Fruit fly (Drosophila melanogaster) whole organism, embryonic: ENCODE data around the gene CG9150.

Experiments used
- Bteb2 ChIP-seq: fragments of 200-800 bp; sonication (Bioruptor generic); optimal IDR thresholded peaks from 2 replicates; lab custom pipeline; 2016; ENCODE audit warnings: missing biosample characterization, missing genetic modification characterization
- CG14710 ChIP-seq: fragments of 200-800 bp; sonication (Bioruptor generic); optimal IDR thresholded peaks from 3 replicates; lab custom pipeline; 2019; ENCODE audit warnings: missing biosample characterization, mild to moderate bottlenecking, missing genetic modification characterization, moderate library complexity
- CG3065 ChIP-seq: fragments of 200-800 bp; sonication (Bioruptor generic); optimal IDR thresholded peaks from 2 replicates; lab custom pipeline; 2016; ENCODE audit warnings: missing biosample characterization, missing genetic modification characterization
- CG7745 ChIP-seq: fragments of 200-800 bp; sonication (Bioruptor generic); optimal IDR thresholded peaks from 2 replicates; lab custom pipeline; 2018; ENCODE audit warnings: missing biosample characterization, mild to moderate bottlenecking, missing genetic modification characterization, moderate library complexity
- psq ChIP-seq: fragments of 200-800 bp; sonication (Bioruptor generic); optimal IDR thresholded peaks from 2 replicates; lab custom pipeline; 2017; ENCODE audit warnings: missing biosample characterization, missing genetic modification characterization

- TF ChIP-seq CG3065 (GFP tag; lab: Kevin White, UChicago) = no peak
- TF ChIP-seq CG7745 (tag; lab: Kevin White, UChicago) = no peak
- TF ChIP-seq Bteb2 = no peak
- no peak for TF ChIP-seq psq (GFP tag; lab: Kevin White, UChicago)
- no peak for TF ChIP-seq CG14710
These were observed 3.7 kb upstream of the CG9150 start for dm6 chr2L:6072124-6072523.
